Fruit fly (Drosophila melanogaster): ENCODE data around the gene CG33494.
A peak's percentile ranks its signal among the peaks of the same experiment; 100 is the strongest.

The CG33494 gene

DNA sequence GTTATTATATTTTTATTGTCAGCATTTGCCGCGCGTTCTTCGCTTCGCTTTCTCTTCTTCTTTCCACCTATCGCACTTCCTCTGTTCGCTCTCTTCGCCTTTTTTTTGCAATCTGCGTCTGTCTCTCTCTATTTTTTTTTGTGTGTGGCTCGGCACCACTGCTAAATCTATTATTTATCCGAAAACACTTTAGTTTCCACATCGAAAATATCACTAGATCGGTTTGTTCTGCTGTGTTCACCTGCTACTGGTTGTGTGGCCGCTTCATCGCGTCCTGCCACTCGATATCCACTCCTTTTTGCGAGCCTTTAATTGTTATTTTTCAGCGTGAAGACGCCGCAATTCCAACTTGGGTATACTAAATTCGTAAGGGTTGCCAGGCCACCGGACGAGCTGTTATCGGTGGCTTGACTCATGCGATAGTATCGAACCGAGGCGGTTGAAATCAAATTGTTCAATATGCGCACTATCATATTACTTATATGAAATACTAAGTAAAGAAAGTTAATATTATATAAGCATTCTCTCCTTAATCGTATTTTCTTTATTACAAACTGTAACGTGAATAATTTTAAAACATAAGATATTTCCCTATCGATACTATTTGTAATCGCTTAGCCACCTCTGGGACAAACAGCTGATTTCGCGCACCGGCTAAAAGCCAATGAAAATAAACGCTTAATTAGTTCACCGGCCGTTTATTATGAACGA, 12.3 kb downstream of the CG33494 start, which contains the start of the genes XNP, CG42488 and CG5116 (continued):
- TF ChIP-seq ewg (GFP tag; optimal IDR thresholded peaks at IDR 0.05) (peak; percentile 48), jing (GFP tag; optimal IDR thresholded peaks at IDR 0.05) (no peak), mld (GFP tag; IDR thresholded peaks at IDR 0.05; ENCODE audit: partially characterized antibody) (peak; percentile 94), CG32767 (GFP tag; IDR thresholded peaks at IDR 0.05) (peak; percentile 98), CG2116 (GFP tag; optimal IDR thresholded peaks at IDR 0.05) (peak; percentile 98), nerfin-2 (GFP tag; IDR thresholded peaks at IDR 0.05; ENCODE audit: partially characterized antibody) (peak; percentile 98), crp (GFP tag; optimal IDR thresholded peaks at IDR 0.05) (peak; percentile 79 to 97), z (GFP tag; IDR thresholded peaks at IDR 0.05) (no peak), Trl (optimal IDR thresholded peaks at IDR 0.05) (peak in 1 of 2 experiments; percentile 54), Trl (GFP tag; optimal IDR thresholded peaks at IDR 0.05) (no peak), CG4360 (GFP tag; IDR thresholded peaks at IDR 0.05) (no peak), CG9817 (tag; optimal IDR thresholded peaks at IDR 0.05) (peak; percentile 73), sc (optimal IDR thresholded peaks at IDR 0.05) (no peak), sc (GFP tag; optimal IDR thresholded peaks at IDR 0.05) (no peak), klu (GFP tag; IDR thresholded peaks at IDR 0.05) (no peak), CG12299 (tag; optimal IDR thresholded peaks at IDR 0.05) (no peak), fd3F (GFP tag; optimal IDR thresholded peaks at IDR 0.05) (no peak), tx (GFP tag; optimal IDR thresholded peaks at IDR 0.05) (no peak), Dll (GFP tag; IDR thresholded peaks at IDR 0.05; ENCODE audit: partially characterized antibody) (peak; percentile 100), esg (GFP tag; conservative IDR thresholded peaks at IDR 0.05) (0 out of 2 replicates have a peak, but pooled peaks have one; percentile 16), CG15514 (GFP tag; optimal IDR thresholded peaks at IDR 0.05) (peak; percentile 75), vvl (GFP tag; IDR thresholded peaks at IDR 0.05) (peak; percentile 61; the same call in 1 of the 2 replicates), CG12219 (GFP tag; optimal IDR thresholded peaks at IDR 0.05) (no peak), ash1 (GFP tag; optimal IDR thresholded peaks at IDR 0.05) (no peak), CG10431 (GFP tag; optimal IDR thresholded peaks at IDR 0.05) (no peak), CG12104 (GFP tag; optimal IDR thresholded peaks at IDR 0.05) (peak; percentile 11), Pdp1 (GFP tag; optimal IDR thresholded peaks at IDR 0.05) (peak in 1 of 2 experiments; percentile 43), gcm (GFP tag; optimal IDR thresholded peaks at IDR 0.05) (no peak), CG7271 (tag; optimal IDR thresholded peaks at IDR 0.05) (no peak), CG34224 (GFP tag; IDR thresholded peaks at IDR 0.05; ENCODE audit: partially characterized antibody) (peak; percentile 99), NFAT (GFP tag; IDR thresholded peaks at IDR 0.05) (peak; percentile 74), CG17361 (GFP tag; IDR thresholded peaks at IDR 0.05) (no peak), fd102C (GFP tag; optimal IDR thresholded peaks at IDR 0.05) (no peak), CG17359 (tag; optimal IDR thresholded peaks at IDR 0.05) (no peak), CG14965 (GFP tag; optimal IDR thresholded peaks at IDR 0.05; ENCODE audit: borderline replicate concordance) (no peak), otp (GFP tag; IDR thresholded peaks at IDR 0.05) (no peak), CG12942 (GFP tag; optimal IDR thresholded peaks at IDR 0.05) (peak; percentile 30), kni (GFP tag; optimal IDR thresholded peaks at IDR 0.05) (peak; percentile 55), gfzf (GFP tag; optimal IDR thresholded peaks at IDR 0.05) (no peak), wor (GFP tag; IDR thresholded peaks at IDR 0.05) (no peak), CG14441 (GFP tag; IDR thresholded peaks at IDR 0.05) (0 out of 2 replicates have a peak, but pooled peaks have one; percentile 24), p53 (GFP tag; optimal IDR thresholded peaks at IDR 0.05) (no peak), CG11696 (GFP tag; IDR thresholded peaks at IDR 0.05) (no peak), Dbx (GFP tag; IDR thresholded peaks at IDR 0.05) (peak; percentile 70; the same call in 1 of the 3 replicates), CG9727 (GFP tag; optimal IDR thresholded peaks at IDR 0.05) (peak; percentile 57), CG16815 (GFP tag; optimal IDR thresholded peaks at IDR 0.05) (no peak), CG15011 (GFP tag; optimal IDR thresholded peaks at IDR 0.05) (no peak), Bdp1 (GFP tag; optimal IDR thresholded peaks at IDR 0.05) (no peak), sqz (GFP tag; optimal IDR thresholded peaks at IDR 0.05) (peak; percentile 98)
